Worm (Caenorhabditis elegans) whole organism, young adult: Measurements from ENCODE around the gene pat-12.

Experiments used
- D2030.7 ChIP-seq: fragments of 200-800 bp; sonication (Bioruptor generic); IDR thresholded peaks from 2 replicates; pipeline ENCODE4 v1.3.6; 2022; ENCODE audit warnings: missing genetic modification reagents, missing genetic modification characterization, missing compliant biosample characterization
- F23B12.7 ChIP-seq: sonication (generic microtip); optimal IDR thresholded peaks from 2 replicates; lab custom pipeline; 2017; ENCODE audit warnings: missing genetic modification characterization, mild to moderate bottlenecking, missing compliant biosample characterization, antibody characterized with exemption, moderate library complexity; ENCODE audit not compliant: insufficient read depth
- F39B2.1 ChIP-seq: fragments of 200-800 bp; sonication (Bioruptor generic); IDR thresholded peaks from 2 replicates; pipeline ENCODE4 v1.3.6; 2022; ENCODE audit warnings: missing genetic modification reagents, missing genetic modification characterization, missing compliant biosample characterization
- F49E8.2 ChIP-seq: sonication (generic microtip); optimal IDR thresholded peaks from 3 replicates; lab custom pipeline; 2017; ENCODE audit warnings: missing genetic modification characterization, mild to moderate bottlenecking, missing compliant biosample characterization, antibody characterized with exemption, moderate library complexity; ENCODE audit not compliant: insufficient read depth
- F55B11.4 ChIP-seq: sonication (generic microtip); optimal IDR thresholded peaks from 2 replicates; lab custom pipeline; 2016; ENCODE audit warnings: missing compliant biosample characterization, missing genetic modification characterization, borderline replicate concordance; ENCODE audit not compliant: insufficient read depth
- T07F8.4 ChIP-seq: sonication (generic microtip); optimal IDR thresholded peaks from 2 replicates; lab custom pipeline; 2016; ENCODE audit warnings: mild to moderate bottlenecking, missing genetic modification characterization, moderate library complexity, missing compliant biosample characterization
- Y53F4B.3 ChIP-seq: fragments of 200-800 bp; sonication (Bioruptor generic); IDR thresholded peaks from 2 replicates; pipeline ENCODE4 v1.3.6; 2022; ENCODE audit warnings: missing genetic modification reagents, missing genetic modification characterization, missing compliant biosample characterization
- Y53G8AR.9 ChIP-seq: fragments of 200-800 bp; sonication (Bioruptor generic); conservative IDR thresholded peaks from 2 replicates; pipeline ENCODE4 v1.3.6; 2022; ENCODE audit warnings: missing genetic modification reagents, missing genetic modification characterization, missing compliant biosample characterization
- Y95B8A.8 ChIP-seq: fragments of 200-800 bp; sonication (Bioruptor generic); IDR thresholded peaks from 2 replicates; pipeline ENCODE4 v1.3.6; 2022; ENCODE audit warnings: missing genetic modification reagents, missing genetic modification characterization, missing compliant biosample characterization
- ZK185.1 ChIP-seq: sonication (generic microtip); optimal IDR thresholded peaks from 2 replicates; lab custom pipeline; 2016; ENCODE audit warnings: mild to moderate bottlenecking, missing genetic modification characterization, missing compliant biosample characterization; ENCODE audit not compliant: poor library complexity, severe bottlenecking
- ama-1 ChIP-seq, 3 experiments: fragments of 150-350 bp in 1 of 3; sonication (generic microtip) in 2 of 3; optimal IDR thresholded peaks; 2 replicates each; lab custom pipeline; 2014 to 2018; ENCODE audit warnings: missing biosample characterization in 2 of 3, missing genetic modification characterization in 2 of 3, missing genetic modification reagents in 2 of 3
- athp-1 ChIP-seq: sonication (generic microtip); optimal IDR thresholded peaks from 2 replicates; lab custom pipeline; 2017; ENCODE audit warnings: mild to moderate bottlenecking, missing genetic modification characterization, missing compliant biosample characterization
- attf-5 ChIP-seq: fragments of 200-800 bp; sonication (Bioruptor generic); optimal IDR thresholded peaks from 2 replicates; lab custom pipeline; 2018; ENCODE audit warnings: mild to moderate bottlenecking, missing genetic modification characterization, missing compliant biosample characterization
- attf-6 ChIP-seq: fragments of 200-800 bp; sonication (Bioruptor generic); IDR thresholded peaks from 2 replicates; pipeline ENCODE4 v1.3.6; 2022; ENCODE audit warnings: missing genetic modification reagents, missing genetic modification characterization, missing compliant biosample characterization
- ceh-100 ChIP-seq: fragments of 200-800 bp; sonication (Bioruptor generic); IDR thresholded peaks from 2 replicates; pipeline ENCODE4 v1.3.6; 2022; ENCODE audit warnings: missing genetic modification reagents, missing genetic modification characterization, missing compliant biosample characterization
- ceh-40 ChIP-seq: fragments of 200-800 bp; sonication (Bioruptor generic); IDR thresholded peaks from 2 replicates; pipeline ENCODE4 v1.3.6; 2022; ENCODE audit warnings: missing genetic modification characterization, missing compliant biosample characterization
- ceh-91 ChIP-seq: fragments of 200-800 bp; sonication (Bioruptor generic); IDR thresholded peaks from 2 replicates; pipeline ENCODE4 v1.3.6; 2022; ENCODE audit warnings: missing genetic modification reagents, missing genetic modification characterization, missing compliant biosample characterization
- die-1 ChIP-seq: sonication (generic microtip); optimal IDR thresholded peaks from 2 replicates; lab custom pipeline; 2016; ENCODE audit warnings: missing genotype, mild to moderate bottlenecking, missing genetic modification characterization, missing compliant biosample characterization
- egl-44 ChIP-seq: fragments of 200-800 bp; sonication (Bioruptor generic); IDR thresholded peaks from 2 replicates; pipeline ENCODE4 v1.3.6; 2022; ENCODE audit warnings: missing genetic modification reagents, missing genetic modification characterization, missing compliant biosample characterization
- ekl-4 ChIP-seq: fragments of 200-800 bp; sonication (Bioruptor generic); IDR thresholded peaks from 2 replicates; pipeline ENCODE4 v1.3.6; 2022; ENCODE audit warnings: missing genetic modification reagents, missing genetic modification characterization, missing compliant biosample characterization
- ets-4 ChIP-seq: fragments of 200-800 bp; sonication (Bioruptor generic); optimal IDR thresholded peaks from 2 replicates; lab custom pipeline; 2018; ENCODE audit warnings: mild to moderate bottlenecking, missing genetic modification characterization, missing compliant biosample characterization
- fkh-3 ChIP-seq: sonication (generic microtip); optimal IDR thresholded peaks from 2 replicates; lab custom pipeline; 2016; ENCODE audit warnings: mild to moderate bottlenecking, missing genetic modification characterization, missing compliant biosample characterization
- hlh-12 ChIP-seq: sonication (generic microtip); optimal IDR thresholded peaks from 2 replicates; lab custom pipeline; 2016; ENCODE audit warnings: missing genetic modification characterization, missing compliant biosample characterization
- hmg-1.2 ChIP-seq: fragments of 200-800 bp; sonication (Bioruptor generic); IDR thresholded peaks from 2 replicates; pipeline ENCODE4 v1.3.6; 2022; ENCODE audit warnings: missing genetic modification reagents, missing genetic modification characterization, missing compliant biosample characterization
- hmg-20 ChIP-seq: fragments of 200-800 bp; sonication (Bioruptor generic); IDR thresholded peaks from 2 replicates; pipeline ENCODE4 v1.3.6; 2022; ENCODE audit warnings: missing genetic modification reagents, missing genetic modification characterization, missing compliant biosample characterization
- lag-1 ChIP-seq: fragments of 200-800 bp; sonication (Bioruptor generic); IDR thresholded peaks from 2 replicates; pipeline ENCODE4 v1.3.6; 2022; ENCODE audit warnings: missing genetic modification reagents, missing genetic modification characterization, missing compliant biosample characterization
- let-526 ChIP-seq: fragments of 200-800 bp; sonication (Bioruptor generic); IDR thresholded peaks from 2 replicates; pipeline ENCODE4 v1.3.6; 2022; ENCODE audit warnings: missing genetic modification reagents, missing genetic modification characterization, missing compliant biosample characterization
- lin-54 ChIP-seq: fragments of 200-800 bp; sonication (Bioruptor generic); optimal IDR thresholded peaks from 2 replicates; lab custom pipeline; 2018; ENCODE audit warnings: mild to moderate bottlenecking, missing genetic modification characterization, missing compliant biosample characterization
- lsl-1 ChIP-seq: fragments of 200-800 bp; sonication (Bioruptor generic); optimal IDR thresholded peaks from 2 replicates; lab custom pipeline; 2018; ENCODE audit warnings: mild to moderate bottlenecking, missing genetic modification characterization, moderate library complexity, missing compliant biosample characterization
- madf-10 ChIP-seq: sonication (generic microtip); optimal IDR thresholded peaks from 2 replicates; lab custom pipeline; 2016; ENCODE audit warnings: mild to moderate bottlenecking, missing genetic modification characterization, missing compliant biosample characterization
- madf-3 ChIP-seq: fragments of 200-800 bp; sonication (Bioruptor generic); IDR thresholded peaks from 2 replicates; pipeline ENCODE4 v1.3.6; 2022; ENCODE audit warnings: missing genetic modification reagents, missing genetic modification characterization, missing compliant biosample characterization
- madf-6 ChIP-seq: fragments of 200-800 bp; sonication (Bioruptor generic); IDR thresholded peaks from 2 replicates; pipeline ENCODE4 v1.3.6; 2022; ENCODE audit warnings: missing genetic modification reagents, missing genetic modification characterization, missing compliant biosample characterization
- mcd-1 ChIP-seq: fragments of 200-800 bp; sonication (Bioruptor generic); IDR thresholded peaks from 2 replicates; pipeline ENCODE4 v1.3.6; 2022; ENCODE audit warnings: missing genetic modification reagents, missing genetic modification characterization, missing compliant biosample characterization
- mes-4 ChIP-seq: sonication (generic microtip); optimal IDR thresholded peaks from 2 replicates; lab custom pipeline; 2016; ENCODE audit warnings: missing genotype, missing genetic modification characterization, missing compliant biosample characterization
- nfya-1 ChIP-seq: sonication (generic microtip); optimal IDR thresholded peaks from 2 replicates; lab custom pipeline; 2017; ENCODE audit warnings: antibody characterized with exemption, missing compliant biosample characterization, missing genetic modification characterization, borderline replicate concordance; ENCODE audit not compliant: insufficient read depth
- nfyb-1 ChIP-seq: fragments of 200-800 bp; sonication (Bioruptor generic); IDR thresholded peaks from 2 replicates; pipeline ENCODE4 v1.3.6; 2022; ENCODE audit warnings: missing genetic modification reagents, missing genetic modification characterization, missing compliant biosample characterization
- nhr-80 ChIP-seq: sonication (generic microtip); optimal IDR thresholded peaks from 2 replicates; lab custom pipeline; 2016; ENCODE audit warnings: missing genetic modification characterization, missing compliant biosample characterization
- pbrm-1 ChIP-seq: fragments of 200-800 bp; sonication (Bioruptor generic); IDR thresholded peaks from 2 replicates; pipeline ENCODE4 v1.3.6; 2022; ENCODE audit warnings: missing genetic modification reagents, missing genetic modification characterization, missing compliant biosample characterization
- pha-4 ChIP-seq: fragments of 150-350 bp; sonication (generic microtip); optimal IDR thresholded peaks from 2 replicates; lab custom pipeline; 2014; ENCODE audit warnings: missing biosample characterization, missing genetic modification reagents, missing genetic modification characterization
- rpc-1 ChIP-seq, 2 experiments: fragments of 150-350 bp in 1 of 2; sonication (generic microtip) in 1 of 2; optimal IDR thresholded peaks; 2 replicates each; lab custom pipeline; 2014 to 2018; ENCODE audit warnings: missing biosample characterization in 1 of 2, missing genetic modification characterization in 1 of 2, missing genetic modification reagents in 1 of 2, missing genotype in 1 of 2
- sdz-38 ChIP-seq: sonication (generic microtip); optimal IDR thresholded peaks from 2 replicates; lab custom pipeline; 2016; ENCODE audit warnings: missing genotype, missing genetic modification characterization, missing compliant biosample characterization
- somi-1 ChIP-seq: fragments of 200-800 bp; sonication (Bioruptor generic); optimal IDR thresholded peaks from 2 replicates; lab custom pipeline; 2018; ENCODE audit warnings: mild to moderate bottlenecking, missing genetic modification characterization, missing compliant biosample characterization
- sptf-2 ChIP-seq: fragments of 200-800 bp; sonication (Bioruptor generic); optimal IDR thresholded peaks from 2 replicates; lab custom pipeline; 2018; ENCODE audit warnings: mild to moderate bottlenecking, missing genetic modification characterization, missing compliant biosample characterization
- xnd-1 ChIP-seq: sonication (generic microtip); optimal IDR thresholded peaks from 2 replicates; lab custom pipeline; 2016; ENCODE audit warnings: missing genotype, missing genetic modification reagents, missing genetic modification characterization, missing compliant biosample characterization
- ztf-25 ChIP-seq: fragments of 200-800 bp; sonication (Bioruptor generic); IDR thresholded peaks from 2 replicates; pipeline ENCODE4 v1.3.6; 2022; ENCODE audit warnings: missing genetic modification reagents, missing genetic modification characterization, missing compliant biosample characterization
- ztf-26 ChIP-seq: sonication (generic microtip); optimal IDR thresholded peaks from 2 replicates; lab custom pipeline; 2017; ENCODE audit warnings: missing genetic modification characterization, missing compliant biosample characterization
- ztf-3 ChIP-seq: fragments of 200-800 bp; sonication (Bioruptor generic); optimal IDR thresholded peaks from 2 replicates; lab custom pipeline; 2018; ENCODE audit warnings: mild to moderate bottlenecking, missing genetic modification characterization, missing compliant biosample characterization

pat-12 gene

DNA sequence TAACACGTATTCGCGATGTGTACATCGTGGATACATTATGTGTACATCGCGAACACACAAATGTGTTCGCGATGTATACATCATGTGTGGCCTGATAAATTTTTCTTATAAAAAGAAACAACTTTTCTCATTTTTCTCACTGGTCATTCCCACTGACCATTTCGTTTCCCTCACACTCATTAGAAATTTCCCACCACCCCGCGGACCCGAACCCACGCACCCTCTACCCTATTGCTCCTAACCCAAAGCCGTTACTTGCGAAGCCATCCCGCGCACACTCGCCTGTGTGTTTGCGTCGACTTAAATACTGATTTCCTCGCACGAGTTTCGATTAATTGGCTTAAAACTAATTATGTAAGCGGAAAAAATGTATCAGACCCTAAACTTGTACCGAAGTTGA, 53.4 kb downstream of the pat-12 start (continued):
- TF ChIP-seq nhr-80 (tag; lab: Kevin White, UChicago) (peak; percentile 54), ama-1 (optimal IDR thresholded peaks at IDR 0.05; lab: Kevin White, UChicago) (no peak), ama-1 (GFP tag; optimal IDR thresholded peaks at IDR 0.05; lab: Kevin White, UChicago) (peak; percentile 40 to 43), lag-1 (GFP tag; lab: Robert Waterston, UW) (no peak), hlh-12 (tag; lab: Kevin White, UChicago) (no peak), Y53F4B.3 (GFP tag; lab: Robert Waterston, UW) (no peak), nfya-1 (no peak), Y53G8AR.9 (GFP tag; lab: Robert Waterston, UW) (0 out of 2 replicates have a peak, but pooled peaks have one; percentile 69), ZK185.1 (tag; lab: Kevin White, UChicago) (no peak), Y95B8A.8 (GFP tag; lab: Robert Waterston, UW) (no peak), pbrm-1 (GFP tag; lab: Robert Waterston, UW) (no peak), madf-3 (GFP tag; lab: Robert Waterston, UW) (peak; percentile 80), ztf-3 (GFP tag; lab: Kevin White, UChicago) (no peak), hmg-20 (GFP tag; lab: Robert Waterston, UW) (no peak), somi-1 (peak; percentile 53), rpc-1 (optimal IDR thresholded peaks at IDR 0.05; lab: Kevin White, UChicago) (peak; percentile 73), rpc-1 (tag; optimal IDR thresholded peaks at IDR 0.05; lab: Kevin White, UChicago) (peak; percentile 92), T07F8.4 (tag; lab: Kevin White, UChicago) (peak; percentile 82), sdz-38 (tag; lab: Kevin White, UChicago) (no peak), fkh-3 (tag; lab: Kevin White, UChicago) (no peak), sptf-2 (GFP tag; lab: Kevin White, UChicago) (no peak), attf-6 (GFP tag; lab: Robert Waterston, UW) (0 out of 2 replicates have a peak, but pooled peaks have one; percentile 16), ets-4 (no peak), D2030.7 (peak; percentile 81), attf-5 (peak; percentile 68), mcd-1 (GFP tag; lab: Robert Waterston, UW) (peak; percentile 35; the same call in 1 of the 2 replicates), lin-54 (peak; percentile 49), egl-44 (GFP tag; lab: Robert Waterston, UW) (peak; percentile 84), xnd-1 (tag; lab: Kevin White, UChicago) (no peak), ztf-26 (tag; lab: Kevin White, UChicago) (peak; percentile 20), athp-1 (peak; percentile 56), ceh-100 (GFP tag; lab: Robert Waterston, UW) (no peak), ceh-40 (GFP tag; lab: Robert Waterston, UW) (peak; percentile 84; the same call in 1 of the 2 replicates), madf-6 (GFP tag; lab: Robert Waterston, UW) (peak; percentile 60), F39B2.1 (GFP tag; lab: Robert Waterston, UW) (0 out of 2 replicates have a peak, but pooled peaks have one; percentile 59), ztf-25 (peak; percentile 58; the same call in 1 of the 2 replicates), pha-4 (tag; lab: Kevin White, UChicago) (no peak), F49E8.2 (peak; percentile 62), die-1 (peak; percentile 82), ekl-4 (GFP tag; lab: Robert Waterston, UW) (peak; percentile 56; the same call in 1 of the 2 replicates), F23B12.7 (tag; lab: Kevin White, UChicago) (peak; percentile 2), lsl-1 (GFP tag; lab: Kevin White, UChicago) (peak; percentile 45), hmg-1.2 (GFP tag; lab: Robert Waterston, UW) (peak; percentile 42; the same call in 1 of the 2 replicates), F55B11.4 (tag; lab: Kevin White, UChicago) (no peak), ceh-91 (GFP tag; lab: Robert Waterston, UW) (0 out of 2 replicates have a peak, but pooled peaks have one; percentile 27), madf-10 (peak; percentile 6), nfyb-1 (GFP tag; lab: Robert Waterston, UW) (no peak), mes-4 (tag; lab: Kevin White, UChicago) (peak; percentile 67), let-526 (GFP tag; lab: Robert Waterston, UW) (no peak)
